Worm (Caenorhabditis elegans): ENCODE measurements around the gene cash-1.

- TF ChIP-seq him-1 (tag; optimal IDR thresholded peaks at IDR 0.05) (no peak), W03F9.2 (tag; optimal IDR thresholded peaks at IDR 0.05) (no peak), dao-5 (tag; optimal IDR thresholded peaks at IDR 0.05) (no peak)
Observed at ce11 chrV:10388318-10388717, 26.3 kb downstream of the cash-1 start, which contains the start of gene AC3.5.
